ENCODE assay signal across 6 fruit fly cellular contexts in genomic region chr2L:5986094-5986493, dm6.
TF ChIP-seq lines count a peak whose summit lies in the region.

TSS of gene ifc (plus strand) at chr2L:5986348.

- peak; percentile 28 to 48 for TF ChIP-seq CTCF in S2 (optimal IDR thresholded peaks at IDR 0.05; lab: Kevin White, UChicago)
- TF ChIP-seq CTCF in whole organism, embryonic (GFP tag; optimal IDR thresholded peaks at IDR 0.05; lab: Kevin White, UChicago): peak; percentile 20

TF ChIP-seq in whole organism, adult, 20 proteins besides CTCF, POLR2A, EP300 and RAD21 (continues in another document):
- TF ChIP-seq ovo (GFP tag; optimal IDR thresholded peaks at IDR 0.05; lab: Kevin White, UChicago) (no peak), bab1 (GFP tag; optimal IDR thresholded peaks at IDR 0.05; lab: Kevin White, UChicago) (peak; percentile 61), Crg-1 (GFP tag; optimal IDR thresholded peaks at IDR 0.05; lab: Kevin White, UChicago) (no peak), kay (GFP tag; lab: Kevin White, UChicago; ENCODE audit: borderline replicate concordance) (no peak), CG5204 (GFP tag; optimal IDR thresholded peaks at IDR 0.05; lab: Kevin White, UChicago) (no peak), Clk (GFP tag; optimal IDR thresholded peaks at IDR 0.05; lab: Kevin White, UChicago) (peak; percentile 35), toe (GFP tag; optimal IDR thresholded peaks at IDR 0.05; lab: Kevin White, UChicago) (no peak), CG12768 (GFP tag; optimal IDR thresholded peaks at IDR 0.05; lab: Kevin White, UChicago) (peak; percentile 3), CG7101 (tag; optimal IDR thresholded peaks at IDR 0.05; lab: Kevin White, UChicago) (peak; percentile 50), Hr96 (GFP tag; optimal IDR thresholded peaks at IDR 0.05; lab: Kevin White, UChicago) (peak; percentile 36), cic (GFP tag; optimal IDR thresholded peaks at IDR 0.05; lab: Kevin White, UChicago) (peak; percentile 17), CG11617 (GFP tag; optimal IDR thresholded peaks at IDR 0.05; lab: Kevin White, UChicago) (peak; percentile 26), CG33017 (tag; optimal IDR thresholded peaks at IDR 0.05; lab: Kevin White, UChicago) (no peak), cnc (optimal IDR thresholded peaks at IDR 0.05; lab: Kevin White, UChicago) (no peak), CG1620 (GFP tag; optimal IDR thresholded peaks at IDR 0.05; lab: Kevin White, UChicago) (peak; percentile 57), tj (GFP tag; optimal IDR thresholded peaks at IDR 0.05; lab: Kevin White, UChicago) (peak; percentile 20), CG14711 (tag; optimal IDR thresholded peaks at IDR 0.05; lab: Kevin White, UChicago) (peak; percentile 24), Mnt (GFP tag; optimal IDR thresholded peaks at IDR 0.05; lab: Kevin White, UChicago) (peak; percentile 45)

TF ChIP-seq in whole organism, embryonic, 481 proteins besides CTCF, POLR2A, EP300 and RAD21 (continues in another document):
- TF ChIP-seq CG16779 (GFP tag; IDR thresholded peaks at IDR 0.05; lab: Robert Waterston, UW) (no peak), CG13894 (tag; optimal IDR thresholded peaks at IDR 0.05; lab: Kevin White, UChicago) (peak; percentile 89), tgo (GFP tag; IDR thresholded peaks at IDR 0.05; lab: Robert Waterston, UW) (no peak), Hey (tag; optimal IDR thresholded peaks at IDR 0.05; lab: Kevin White, UChicago) (no peak), CG17328 (GFP tag; IDR thresholded peaks at IDR 0.05; lab: Robert Waterston, UW) (no peak), gem (tag; optimal IDR thresholded peaks at IDR 0.05; lab: Kevin White, UChicago) (no peak), CG34422 (GFP tag; IDR thresholded peaks at IDR 0.05; lab: Robert Waterston, UW) (no peak), Spps (tag; optimal IDR thresholded peaks at IDR 0.05; lab: Kevin White, UChicago) (no peak), CG32767 (GFP tag; IDR thresholded peaks at IDR 0.05; lab: Robert Waterston, UW) (no peak), CG32532 (GFP tag; IDR thresholded peaks at IDR 0.05; lab: Robert Waterston, UW) (no peak), ems (GFP tag; optimal IDR thresholded peaks at IDR 0.05; lab: Kevin White, UChicago) (peak; percentile 38), Trl (optimal IDR thresholded peaks at IDR 0.05; lab: Kevin White, UChicago) (no peak), Trl (GFP tag; optimal IDR thresholded peaks at IDR 0.05; lab: Kevin White, UChicago) (peak; percentile 75), Deaf1 (tag; optimal IDR thresholded peaks at IDR 0.05; lab: Kevin White, UChicago) (peak; percentile 3), toy (GFP tag; IDR thresholded peaks at IDR 0.05; lab: Robert Waterston, UW) (no peak), CG12071 (GFP tag; optimal IDR thresholded peaks at IDR 0.05; lab: Kevin White, UChicago) (no peak), CG3065 (GFP tag; optimal IDR thresholded peaks at IDR 0.05; lab: Kevin White, UChicago) (no peak), CG4404 (GFP tag; IDR thresholded peaks at IDR 0.05; lab: Robert Waterston, UW) (no peak), mam (GFP tag; optimal IDR thresholded peaks at IDR 0.05; lab: Kevin White, UChicago) (peak; percentile 77), CG6683 (GFP tag; optimal IDR thresholded peaks at IDR 0.05; lab: Kevin White, UChicago) (no peak)

TF ChIP-seq in whole organism, prepupa, 60 proteins besides CTCF, POLR2A, EP300 and RAD21 (continues in another document):
- TF ChIP-seq dac (GFP tag; optimal IDR thresholded peaks at IDR 0.05; lab: Kevin White, UChicago): no peak
- no peak for TF ChIP-seq CG8319 (GFP tag; optimal IDR thresholded peaks at IDR 0.05; lab: Kevin White, UChicago)
- peak; percentile 29 for TF ChIP-seq CG6792 (GFP tag; optimal IDR thresholded peaks at IDR 0.05; lab: Kevin White, UChicago)
- peak; percentile 58 for TF ChIP-seq lz (GFP tag; optimal IDR thresholded peaks at IDR 0.05; lab: Kevin White, UChicago)
- peak in 1 of 2 experiments; percentile 3 for TF ChIP-seq ss (GFP tag; optimal IDR thresholded peaks at IDR 0.05; lab: Kevin White, UChicago)
- TF ChIP-seq dsx (GFP tag; optimal IDR thresholded peaks at IDR 0.05; lab: Kevin White, UChicago; ENCODE audit: poor library complexity, severe bottlenecking): peak; percentile 30
- TF ChIP-seq CG8119 (GFP tag; IDR thresholded peaks at IDR 0.05; lab: Robert Waterston, UW): no peak
- peak; percentile 66 for TF ChIP-seq CG31627 (GFP tag; optimal IDR thresholded peaks at IDR 0.05; lab: Kevin White, UChicago)
- TF ChIP-seq Eip78C (GFP tag; lab: Kevin White, UChicago): peak; percentile 66
- TF ChIP-seq CG11294 (GFP tag; IDR thresholded peaks at IDR 0.05; lab: Robert Waterston, UW): no peak
- TF ChIP-seq acj6 (GFP tag; optimal IDR thresholded peaks at IDR 0.05; lab: Kevin White, UChicago): peak; percentile 19
- peak in 1 of 2 experiments; percentile 29 for TF ChIP-seq salr (GFP tag; optimal IDR thresholded peaks at IDR 0.05; lab: Kevin White, UChicago)
- peak; percentile 83 for TF ChIP-seq svp (GFP tag; lab: Kevin White, UChicago)
- TF ChIP-seq Sox15 (GFP tag; optimal IDR thresholded peaks at IDR 0.05; lab: Kevin White, UChicago): peak; percentile 25
- TF ChIP-seq pdm3 (GFP tag; optimal IDR thresholded peaks at IDR 0.05; lab: Kevin White, UChicago): no peak
- TF ChIP-seq topi (GFP tag; optimal IDR thresholded peaks at IDR 0.05; lab: Kevin White, UChicago): no peak
- no peak for TF ChIP-seq Hr38 (GFP tag; optimal IDR thresholded peaks at IDR 0.05; lab: Kevin White, UChicago)
- no peak for TF ChIP-seq eg (GFP tag; IDR thresholded peaks at IDR 0.05; lab: Robert Waterston, UW)
- no peak for TF ChIP-seq CG8632 (GFP tag; optimal IDR thresholded peaks at IDR 0.05; lab: Kevin White, UChicago)
- peak; percentile 51 for TF ChIP-seq CG3032 (tag; optimal IDR thresholded peaks at IDR 0.05; lab: Kevin White, UChicago)

TF ChIP-seq in whole organism, pupa, 21 proteins besides CTCF, POLR2A, EP300 and RAD21:
- TF ChIP-seq CG15710 (tag; optimal IDR thresholded peaks at IDR 0.05; lab: Kevin White, UChicago): peak; percentile 11
- TF ChIP-seq CG9948 (tag; optimal IDR thresholded peaks at IDR 0.05; lab: Kevin White, UChicago): peak; percentile 6
- TF ChIP-seq Snoo (tag; optimal IDR thresholded peaks at IDR 0.05; lab: Kevin White, UChicago): peak; percentile 45
- TF ChIP-seq CG10348 (GFP tag; IDR thresholded peaks at IDR 0.05; lab: Robert Waterston, UW): no peak
- peak; percentile 35 for TF ChIP-seq CG8159 (tag; optimal IDR thresholded peaks at IDR 0.05; lab: Kevin White, UChicago)
- peak; percentile 22 for TF ChIP-seq CG17806 (tag; optimal IDR thresholded peaks at IDR 0.05; lab: Kevin White, UChicago)
- TF ChIP-seq CG14655 (GFP tag; optimal IDR thresholded peaks at IDR 0.05; lab: Kevin White, UChicago): no peak
- no peak for TF ChIP-seq Ets98B (GFP tag; IDR thresholded peaks at IDR 0.05; lab: Robert Waterston, UW)
- no peak for TF ChIP-seq EcR (GFP tag; optimal IDR thresholded peaks at IDR 0.05; lab: Kevin White, UChicago)

TF ChIP-seq in whole organism, wandering third instar larva, 38 proteins besides CTCF, POLR2A, EP300 and RAD21 (continues in another document):
- peak; percentile 53 for TF ChIP-seq br (GFP tag; optimal IDR thresholded peaks at IDR 0.05; lab: Kevin White, UChicago)
- peak; percentile 87 for TF ChIP-seq Hr83 (GFP tag; optimal IDR thresholded peaks at IDR 0.05; lab: Kevin White, UChicago; ENCODE audit: poor library complexity, severe bottlenecking)
- TF ChIP-seq tai (GFP tag; optimal IDR thresholded peaks at IDR 0.05; lab: Kevin White, UChicago): no peak
- no peak for TF ChIP-seq Dfd (GFP tag; optimal IDR thresholded peaks at IDR 0.05; lab: Kevin White, UChicago)
- no peak for TF ChIP-seq sage (GFP tag; optimal IDR thresholded peaks at IDR 0.05; lab: Kevin White, UChicago)
- no peak for TF ChIP-seq CrebA (GFP tag; optimal IDR thresholded peaks at IDR 0.05; lab: Kevin White, UChicago; ENCODE audit: borderline replicate concordance)
- TF ChIP-seq dsf (GFP tag; optimal IDR thresholded peaks at IDR 0.05; lab: Kevin White, UChicago; ENCODE audit: borderline replicate concordance): no peak
- TF ChIP-seq Myc (optimal IDR thresholded peaks at IDR 0.05; lab: Kevin White, UChicago): no peak
- peak; percentile 8 for TF ChIP-seq Sp1 (GFP tag; optimal IDR thresholded peaks at IDR 0.05; lab: Kevin White, UChicago)
- TF ChIP-seq usp (GFP tag; optimal IDR thresholded peaks at IDR 0.05; lab: Kevin White, UChicago): no peak
- no peak for TF ChIP-seq jim (GFP tag; optimal IDR thresholded peaks at IDR 0.05; lab: Kevin White, UChicago)
- TF ChIP-seq CG32264 (GFP tag; optimal IDR thresholded peaks at IDR 0.05; lab: Kevin White, UChicago): no peak
- no peak for TF ChIP-seq Abd-B (GFP tag; optimal IDR thresholded peaks at IDR 0.05; lab: Kevin White, UChicago)
- TF ChIP-seq OdsH (GFP tag; optimal IDR thresholded peaks at IDR 0.05; lab: Kevin White, UChicago): peak; percentile 51
- peak; percentile 47 for TF ChIP-seq fru (GFP tag; optimal IDR thresholded peaks at IDR 0.05; lab: Kevin White, UChicago)
- TF ChIP-seq woc (GFP tag; optimal IDR thresholded peaks at IDR 0.05; lab: Kevin White, UChicago): peak; percentile 39
- TF ChIP-seq Mio (GFP tag; optimal IDR thresholded peaks at IDR 0.05; lab: Kevin White, UChicago): no peak
- peak; percentile 64 for TF ChIP-seq h (GFP tag; optimal IDR thresholded peaks at IDR 0.05; lab: Kevin White, UChicago)
- no peak for TF ChIP-seq GATAd (GFP tag; optimal IDR thresholded peaks at IDR 0.05; lab: Kevin White, UChicago)
- peak; percentile 66 for TF ChIP-seq Hr78 (GFP tag; optimal IDR thresholded peaks at IDR 0.05; lab: Kevin White, UChicago)
- no peak for TF ChIP-seq Jra (GFP tag; optimal IDR thresholded peaks at IDR 0.05; lab: Kevin White, UChicago)
- peak; percentile 10 for TF ChIP-seq CG9705 (GFP tag; optimal IDR thresholded peaks at IDR 0.05; lab: Kevin White, UChicago)
- no peak for TF ChIP-seq Vsx2 (GFP tag; optimal IDR thresholded peaks at IDR 0.05; lab: Kevin White, UChicago; ENCODE audit: partially characterized antibody)
- peak; percentile 98 for TF ChIP-seq N (GFP tag; optimal IDR thresholded peaks at IDR 0.05; lab: Kevin White, UChicago)
- TF ChIP-seq lola (GFP tag; optimal IDR thresholded peaks at IDR 0.05; lab: Kevin White, UChicago): no peak
- TF ChIP-seq Hnf4 (GFP tag; optimal IDR thresholded peaks at IDR 0.05; lab: Kevin White, UChicago): no peak
- peak; percentile 61 for TF ChIP-seq Dif (GFP tag; optimal IDR thresholded peaks at IDR 0.05; lab: Kevin White, UChicago; ENCODE audit: partially characterized antibody)
- no peak for TF ChIP-seq Rel (GFP tag; optimal IDR thresholded peaks at IDR 0.05; lab: Kevin White, UChicago)
- peak; percentile 46 for TF ChIP-seq Rel (tag; optimal IDR thresholded peaks at IDR 0.05; lab: Kevin White, UChicago)
- TF ChIP-seq pan (optimal IDR thresholded peaks at IDR 0.05; lab: Kevin White, UChicago): no peak
- TF ChIP-seq ey (GFP tag; optimal IDR thresholded peaks at IDR 0.05; lab: Kevin White, UChicago): peak; percentile 30
- peak; percentile 30 for TF ChIP-seq psq (GFP tag; optimal IDR thresholded peaks at IDR 0.05; lab: Kevin White, UChicago)
- no peak for TF ChIP-seq dmrt93B (GFP tag; optimal IDR thresholded peaks at IDR 0.05; lab: Kevin White, UChicago)
- TF ChIP-seq brk (GFP tag; optimal IDR thresholded peaks at IDR 0.05; lab: Kevin White, UChicago): no peak
